Worm (Caenorhabditis elegans) whole organism, L3 larva: Measurements from ENCODE around the gene F59A1.16.

Experiments
- R02D3.7 ChIP-seq: fragments of 150-350 bp; optimal IDR thresholded peaks from 2 replicates; lab custom pipeline; 2014; ENCODE audit warnings: missing biosample characterization, missing genetic modification characterization
- aly-2 ChIP-seq: fragments of 150-350 bp; optimal IDR thresholded peaks from 2 replicates; lab custom pipeline; 2014; ENCODE audit warnings: missing biosample characterization, missing genetic modification characterization
- ama-1 ChIP-seq: fragments of 150-350 bp; optimal IDR thresholded peaks from 2 replicates; lab custom pipeline; 2018
- ceh-16 ChIP-seq: sonication (generic microtip); optimal IDR thresholded peaks from 2 replicates; lab custom pipeline; 2017; ENCODE audit warnings: missing biosample characterization, missing genetic modification characterization
- ceh-28 ChIP-seq: fragments of 150-350 bp; optimal IDR thresholded peaks from 2 replicates; lab custom pipeline; 2014; ENCODE audit warnings: missing biosample characterization, missing genetic modification reagents, missing genetic modification characterization
- ceh-82 ChIP-seq: fragments of 150-350 bp; optimal IDR thresholded peaks from 2 replicates; lab custom pipeline; 2014; ENCODE audit warnings: missing biosample characterization, missing genetic modification characterization
- ceh-9 ChIP-seq: sonication (generic microtip); optimal IDR thresholded peaks from 2 replicates; lab custom pipeline; 2018; ENCODE audit warnings: missing biosample characterization, missing genetic modification characterization
- daf-12 ChIP-seq: fragments of 150-350 bp; optimal IDR thresholded peaks from 2 replicates; lab custom pipeline; 2014; ENCODE audit warnings: missing biosample characterization, missing genetic modification reagents, missing genetic modification characterization
- egl-27 ChIP-seq: sonication (generic microtip); optimal IDR thresholded peaks from 4 replicates; lab custom pipeline; 2017; ENCODE audit warnings: missing biosample characterization, missing genetic modification reagents, missing genetic modification characterization
- egl-5 ChIP-seq: fragments of 150-350 bp; optimal IDR thresholded peaks from 2 replicates; lab custom pipeline; 2017; ENCODE audit warnings: missing biosample characterization, missing genetic modification reagents, missing genetic modification characterization, inconsistent platforms
- elt-1 ChIP-seq: fragments of 150-350 bp; optimal IDR thresholded peaks from 2 replicates; lab custom pipeline; 2014; ENCODE audit warnings: missing biosample characterization, missing genetic modification characterization
- elt-2 ChIP-seq: sonication (generic microtip); optimal IDR thresholded peaks from 2 replicates; lab custom pipeline; 2016; ENCODE audit warnings: missing genetic modification reagents, mild to moderate bottlenecking, missing genetic modification characterization, missing compliant biosample characterization
- fkh-10 ChIP-seq: sonication (generic microtip); optimal IDR thresholded peaks from 2 replicates; lab custom pipeline; 2017; ENCODE audit warnings: missing biosample characterization, missing genetic modification reagents, missing genetic modification characterization
- fkh-2 ChIP-seq: fragments of 150-350 bp; optimal IDR thresholded peaks from 2 replicates; lab custom pipeline; 2014; ENCODE audit warnings: missing biosample characterization, missing genetic modification reagents, missing genetic modification characterization
- fos-1 ChIP-seq: fragments of 150-350 bp; optimal IDR thresholded peaks from 2 replicates; lab custom pipeline; 2014; ENCODE audit warnings: missing biosample characterization, missing genetic modification characterization
- jun-1 ChIP-seq: fragments of 150-350 bp; optimal IDR thresholded peaks from 2 replicates; lab custom pipeline; 2014; ENCODE audit warnings: missing biosample characterization, missing genetic modification reagents, missing genetic modification characterization
- lin-15B ChIP-seq: fragments of 150-350 bp; optimal IDR thresholded peaks from 2 replicates; lab custom pipeline; 2014; ENCODE audit warnings: missing biosample characterization, missing genetic modification characterization
- lin-39 ChIP-seq: fragments of 150-350 bp; optimal IDR thresholded peaks from 2 replicates; lab custom pipeline; 2018; ENCODE audit warnings: missing biosample characterization, missing genetic modification reagents, missing genetic modification characterization
- lsy-12 ChIP-seq: sonication (generic microtip); optimal IDR thresholded peaks from 2 replicates; lab custom pipeline; 2016; ENCODE audit warnings: mild to moderate bottlenecking, missing genetic modification characterization, missing compliant biosample characterization
- mdl-1 ChIP-seq: fragments of 150-350 bp; optimal IDR thresholded peaks from 2 replicates; lab custom pipeline; 2014; ENCODE audit warnings: missing biosample characterization, missing genetic modification characterization
- nfya-1 ChIP-seq: sonication (generic microtip); optimal IDR thresholded peaks from 2 replicates; lab custom pipeline; 2017; ENCODE audit warnings: missing genetic modification characterization, mild to moderate bottlenecking, missing compliant biosample characterization, antibody characterized with exemption, moderate library complexity; ENCODE audit not compliant: insufficient read depth
- nhr-11 ChIP-seq: fragments of 150-350 bp; optimal IDR thresholded peaks from 2 replicates; lab custom pipeline; 2014; ENCODE audit warnings: missing biosample characterization, missing genetic modification characterization
- nhr-12 ChIP-seq: fragments of 150-350 bp; optimal IDR thresholded peaks from 2 replicates; lab custom pipeline; 2014; ENCODE audit warnings: missing biosample characterization, missing genetic modification characterization
- nhr-23 ChIP-seq: fragments of 150-350 bp; optimal IDR thresholded peaks from 2 replicates; lab custom pipeline; 2014; ENCODE audit warnings: missing biosample characterization, missing genetic modification reagents, missing genetic modification characterization
- nhr-237 ChIP-seq: fragments of 150-350 bp; optimal IDR thresholded peaks from 2 replicates; lab custom pipeline; 2014; ENCODE audit warnings: missing biosample characterization, missing genetic modification characterization
- nhr-28 ChIP-seq: fragments of 150-350 bp; optimal IDR thresholded peaks from 2 replicates; lab custom pipeline; 2014; ENCODE audit warnings: missing biosample characterization, missing genetic modification characterization
- nhr-43 ChIP-seq: sonication (generic microtip); optimal IDR thresholded peaks from 2 replicates; lab custom pipeline; 2016; ENCODE audit warnings: mild to moderate bottlenecking, missing genetic modification characterization, missing compliant biosample characterization; ENCODE audit not compliant: poor library complexity, severe bottlenecking
- nhr-67 ChIP-seq: fragments of 150-350 bp; optimal IDR thresholded peaks from 2 replicates; lab custom pipeline; 2014; ENCODE audit warnings: missing biosample characterization, missing genetic modification characterization
- nhr-77 ChIP-seq: fragments of 150-350 bp; optimal IDR thresholded peaks from 2 replicates; lab custom pipeline; 2014; ENCODE audit warnings: missing biosample characterization, missing genetic modification characterization
- pqm-1 ChIP-seq: fragments of 150-350 bp; optimal IDR thresholded peaks from 2 replicates; lab custom pipeline; 2017; ENCODE audit warnings: missing biosample characterization, missing genetic modification characterization, inconsistent platforms
- snpc-4 ChIP-seq: fragments of 150-350 bp; optimal IDR thresholded peaks from 2 replicates; lab custom pipeline; 2014; ENCODE audit warnings: missing biosample characterization, missing genetic modification characterization
- unc-39 ChIP-seq: sonication (generic microtip); optimal IDR thresholded peaks from 4 replicates; lab custom pipeline; 2017; ENCODE audit warnings: missing biosample characterization, missing genetic modification characterization
- unc-62 ChIP-seq: fragments of 150-350 bp; sonication (generic microtip); optimal IDR thresholded peaks from 4 replicates; lab custom pipeline; 2014; ENCODE audit warnings: missing biosample characterization, missing genetic modification reagents, missing genetic modification characterization
- ztf-11 ChIP-seq: fragments of 150-350 bp; optimal IDR thresholded peaks from 2 replicates; lab custom pipeline; 2014; ENCODE audit warnings: missing biosample characterization, missing genetic modification characterization

F59A1.16 gene

ce11 chrV:17718647-17719046, 33.9 kb upstream of the F59A1.16 start, which contains the start of gene str-77:
Gene str-77 (plus strand): TSS chrV:17718947.
- TF ChIP-seq nfya-1 (tag; lab: Kevin White, UChicago) (no peak), ceh-16 (tag; lab: Kevin White, UChicago) (no peak), ceh-28 (tag; lab: Kevin White, UChicago) (no peak), nhr-77 (tag; lab: Kevin White, UChicago) (no peak), nhr-23 (tag; lab: Kevin White, UChicago) (no peak), fos-1 (tag; lab: Kevin White, UChicago) (no peak), R02D3.7 (tag; lab: Kevin White, UChicago) (no peak), nhr-12 (tag; lab: Kevin White, UChicago) (no peak), lsy-12 (tag; lab: Kevin White, UChicago) (no peak), jun-1 (tag; lab: Kevin White, UChicago) (no peak), nhr-28 (tag; lab: Kevin White, UChicago) (no peak), pqm-1 (no peak), ceh-82 (tag; lab: Kevin White, UChicago) (no peak), egl-27 (tag; lab: Kevin White, UChicago) (no peak), fkh-2 (tag; lab: Kevin White, UChicago) (no peak), nhr-67 (tag; lab: Kevin White, UChicago) (no peak), ztf-11 (tag; lab: Kevin White, UChicago) (no peak), ceh-9 (tag; lab: Kevin White, UChicago) (no peak), elt-1 (tag; lab: Kevin White, UChicago) (no peak), fkh-10 (no peak)

ce11 chrV:17714330-17714729, 29.6 kb upstream of the F59A1.16 start, which contains the start of gene twk-33:
Gene twk-33 (minus strand): TSS chrV:17714377.
- TF ChIP-seq elt-2 (tag; lab: Kevin White, UChicago) (peak; percentile 97), pqm-1 (peak; percentile 91), nfya-1 (tag; lab: Kevin White, UChicago) (no peak)

ce11 chrV:17712349-17712748, 27.6 kb upstream of the F59A1.16 start:
- TF ChIP-seq nhr-237 (tag; lab: Kevin White, UChicago) (no peak), nhr-28 (tag; lab: Kevin White, UChicago) (no peak), fkh-2 (tag; lab: Kevin White, UChicago) (no peak), fkh-10 (no peak), lsy-12 (tag; lab: Kevin White, UChicago) (no peak), unc-39 (tag; lab: Kevin White, UChicago) (no peak), lin-15B (tag; lab: Kevin White, UChicago) (no peak), jun-1 (tag; lab: Kevin White, UChicago) (no peak), nhr-23 (tag; lab: Kevin White, UChicago) (no peak), nhr-43 (tag; lab: Kevin White, UChicago) (no peak), fos-1 (tag; lab: Kevin White, UChicago) (no peak), mdl-1 (tag; lab: Kevin White, UChicago) (no peak), aly-2 (no peak)

ce11 chrV:17707022-17707421, 22.3 kb upstream of the F59A1.16 start, which contains the start of gene srh-31:
Gene srh-31 (plus strand): TSS chrV:17707322.
- TF ChIP-seq snpc-4 (no peak), nhr-43 (tag; lab: Kevin White, UChicago) (no peak), ztf-11 (tag; lab: Kevin White, UChicago) (no peak), daf-12 (tag; lab: Kevin White, UChicago) (no peak), nhr-23 (tag; lab: Kevin White, UChicago) (no peak), egl-5 (tag; lab: Kevin White, UChicago) (no peak), nhr-237 (tag; lab: Kevin White, UChicago) (no peak), ceh-16 (tag; lab: Kevin White, UChicago) (no peak), lsy-12 (tag; lab: Kevin White, UChicago) (no peak), nhr-11 (tag; lab: Kevin White, UChicago) (no peak), unc-62 (GFP tag; lab: Kevin White, UChicago) (no peak), fkh-10 (no peak), lin-39 (no peak), aly-2 (no peak), lin-15B (tag; lab: Kevin White, UChicago) (no peak), fkh-2 (tag; lab: Kevin White, UChicago) (no peak), ceh-9 (tag; lab: Kevin White, UChicago) (no peak), nhr-28 (tag; lab: Kevin White, UChicago) (no peak), ama-1 (no peak)
